Fruit fly (Drosophila melanogaster): ENCODE data around the gene mex1.

mex1 gene

DNA sequence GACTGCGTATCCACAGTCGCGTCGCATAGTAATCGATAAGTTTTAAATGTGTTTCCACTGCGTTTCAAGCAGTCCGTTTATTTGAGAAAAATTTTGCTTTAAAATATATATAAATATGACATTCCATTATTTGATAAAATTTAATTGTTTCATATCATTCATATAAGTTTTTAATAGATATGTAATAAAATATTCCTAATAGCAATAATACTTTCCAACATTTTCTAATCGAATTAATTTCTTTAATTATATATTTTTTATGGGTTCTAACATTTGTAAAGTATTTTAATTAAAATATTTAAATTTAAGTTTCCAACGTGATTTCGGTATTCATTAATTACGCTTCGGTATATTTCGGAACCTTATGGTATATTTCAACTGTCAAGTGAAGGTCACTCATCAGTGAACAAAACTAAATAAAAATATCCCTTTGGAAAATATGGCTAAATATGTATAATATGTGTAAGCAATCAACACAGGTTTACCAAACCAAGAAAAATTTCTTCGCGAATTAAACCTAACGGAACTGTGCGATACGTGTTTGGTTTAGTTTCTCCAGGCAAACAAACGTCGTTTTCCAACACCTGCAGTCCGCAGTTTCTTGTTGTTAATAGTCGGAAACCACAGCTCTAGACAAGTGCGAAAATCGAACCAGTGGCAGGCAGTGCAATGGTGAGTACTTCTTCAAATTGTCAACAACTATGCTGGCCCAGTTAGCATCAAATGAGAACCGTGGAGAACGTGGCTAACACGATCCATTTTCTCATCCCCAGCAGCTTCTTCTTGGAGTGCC lies 43.9 kb upstream of the mex1 start, which contains the start of the genes CG7739 and SCCRO (continued):
- TF ChIP-seq CG17385 (GFP tag; optimal IDR thresholded peaks at IDR 0.05) (peak; percentile 42), CG12744 (GFP tag; optimal IDR thresholded peaks at IDR 0.05) (no peak), fd102C (GFP tag; optimal IDR thresholded peaks at IDR 0.05) (no peak), onecut (GFP tag; IDR thresholded peaks at IDR 0.05) (no peak), HmgD (GFP tag; optimal IDR thresholded peaks at IDR 0.05) (no peak), CG7357 (GFP tag; IDR thresholded peaks at IDR 0.05) (peak; percentile 93), CG9215 (GFP tag; IDR thresholded peaks at IDR 0.05) (peak; percentile 53), CG10267 (tag; optimal IDR thresholded peaks at IDR 0.05) (peak; percentile 86), CG6272 (GFP tag; IDR thresholded peaks at IDR 0.05) (peak; percentile 64; the same call in 1 of the 2 replicates), nerfin-2 (GFP tag; IDR thresholded peaks at IDR 0.05; ENCODE audit: partially characterized antibody) (no peak), Blimp-1 (GFP tag; optimal IDR thresholded peaks at IDR 0.05) (no peak), MESR4 (GFP tag; optimal IDR thresholded peaks at IDR 0.05) (peak; percentile 92), Sry-β (GFP tag; optimal IDR thresholded peaks at IDR 0.05) (no peak), CG16815 (GFP tag; optimal IDR thresholded peaks at IDR 0.05) (no peak), hkb (optimal IDR thresholded peaks at IDR 0.05) (no peak), hkb (GFP tag; IDR thresholded peaks at IDR 0.05) (no peak), Myb (GFP tag; optimal IDR thresholded peaks at IDR 0.05) (no peak), CG32532 (GFP tag; IDR thresholded peaks at IDR 0.05) (peak; percentile 87), NC2β (GFP tag; optimal IDR thresholded peaks at IDR 0.05) (peak; percentile 32), ttk (GFP tag; IDR thresholded peaks at IDR 0.05) (peak; percentile 66), oc (tag; optimal IDR thresholded peaks at IDR 0.05) (no peak), CG10147 (GFP tag; optimal IDR thresholded peaks at IDR 0.05) (peak; percentile 11), pb (GFP tag; optimal IDR thresholded peaks at IDR 0.05) (no peak), usp (GFP tag; optimal IDR thresholded peaks at IDR 0.05) (no peak), sens (GFP tag) (peak; percentile 58), peb (GFP tag; IDR thresholded peaks at IDR 0.05) (no peak), CG8478 (optimal IDR thresholded peaks at IDR 0.05) (no peak), CG10209 (GFP tag; optimal IDR thresholded peaks at IDR 0.05) (peak; percentile 45), CG18619 (GFP tag; optimal IDR thresholded peaks at IDR 0.05) (peak; percentile 35), lola (GFP tag; optimal IDR thresholded peaks at IDR 0.05) (peak in 1 of 3 experiments; percentile 45), inv (GFP tag; IDR thresholded peaks at IDR 0.05; ENCODE audit: partially characterized antibody) (peak; percentile 52; the same call in 1 of the 2 replicates), Dfd (GFP tag; optimal IDR thresholded peaks at IDR 0.05) (no peak), CG17612 (GFP tag; IDR thresholded peaks at IDR 0.05) (0 out of 2 replicates have a peak, but pooled peaks have one; percentile 27), jing (GFP tag; optimal IDR thresholded peaks at IDR 0.05) (no peak), CG6683 (GFP tag; optimal IDR thresholded peaks at IDR 0.05) (no peak), al (GFP tag; IDR thresholded peaks at IDR 0.05) (peak; percentile 50; the same call in 1 of the 2 replicates), E2f2 (GFP tag; IDR thresholded peaks at IDR 0.05) (peak; percentile 52), CG18011 (GFP tag; optimal IDR thresholded peaks at IDR 0.05) (no peak), maf-S (GFP tag; optimal IDR thresholded peaks at IDR 0.05) (no peak), pho (GFP tag; optimal IDR thresholded peaks at IDR 0.05) (peak; percentile 25), tll (GFP tag; optimal IDR thresholded peaks at IDR 0.05) (peak in 1 of 2 experiments; percentile 23), CG6689 (GFP tag; IDR thresholded peaks at IDR 0.05) (peak; percentile 73), CG8290 (GFP tag; optimal IDR thresholded peaks at IDR 0.05) (no peak), CG8290 (tag; optimal IDR thresholded peaks at IDR 0.05) (no peak), CG7556 (GFP tag; optimal IDR thresholded peaks at IDR 0.05) (peak; percentile 33), disco-r (GFP tag; optimal IDR thresholded peaks at IDR 0.05) (no peak), eyg (GFP tag; optimal IDR thresholded peaks at IDR 0.05) (no peak), CG3281 (GFP tag; optimal IDR thresholded peaks at IDR 0.05) (peak; percentile 25), CG1529 (GFP tag; optimal IDR thresholded peaks at IDR 0.05) (no peak), CG12942 (GFP tag; optimal IDR thresholded peaks at IDR 0.05) (peak; percentile 63)

Data from whole organism, embryonic.